Worm (Caenorhabditis elegans): ENCODE results near the gene Y94H6A.5.

Y94H6A.5 gene

ce11 chrIV:2740035-2740434 is 36.3 kb upstream of the Y94H6A.5 start:
- TF ChIP-seq M03D4.4 (tag; optimal IDR thresholded peaks at IDR 0.05) (peak; percentile 29), sptf-1 (tag; optimal IDR thresholded peaks at IDR 0.05) (peak; percentile 27), drap-1 (GFP tag; optimal IDR thresholded peaks at IDR 0.05) (peak; percentile 1)

ce11 chrIV:2738466-2738865 is 34.7 kb upstream of the Y94H6A.5 start:
- no peak for TF ChIP-seq M03D4.4 (tag; optimal IDR thresholded peaks at IDR 0.05)
- no peak for TF ChIP-seq ces-1 (GFP tag; optimal IDR thresholded peaks at IDR 0.05)
- TF ChIP-seq nhr-76 (tag; optimal IDR thresholded peaks at IDR 0.05), result no peak
- no peak for TF ChIP-seq mab-5 (tag; optimal IDR thresholded peaks at IDR 0.05)
- TF ChIP-seq snpc-4 (tag; optimal IDR thresholded peaks at IDR 0.05), result no peak
- TF ChIP-seq lin-32 (GFP tag; optimal IDR thresholded peaks at IDR 0.05), result no peak
- no peak for TF ChIP-seq nhr-28 (tag; optimal IDR thresholded peaks at IDR 0.05)
- no peak for TF ChIP-seq unc-120 (tag; optimal IDR thresholded peaks at IDR 0.05; ENCODE audit: poor library complexity, severe bottlenecking)
- TF ChIP-seq ham-2 (GFP tag; optimal IDR thresholded peaks at IDR 0.05), result no peak
- no peak for TF ChIP-seq tbx-8 (GFP tag; optimal IDR thresholded peaks at IDR 0.05)
- TF ChIP-seq bed-3 (GFP tag; optimal IDR thresholded peaks at IDR 0.05), result no peak
- no peak for TF ChIP-seq sem-2 (GFP tag; optimal IDR thresholded peaks at IDR 0.05)
- no peak for TF ChIP-seq sptf-1 (tag; optimal IDR thresholded peaks at IDR 0.05)

- no peak for TF ChIP-seq ceh-43 (GFP tag; optimal IDR thresholded peaks at IDR 0.05)
- no peak for TF ChIP-seq nhr-76 (tag; optimal IDR thresholded peaks at IDR 0.05)
Measured at ce11 chrIV:2736575-2736974, 32.8 kb upstream of the Y94H6A.5 start.

- TF ChIP-seq nhr-28 (tag; optimal IDR thresholded peaks at IDR 0.05) (no peak), nhr-237 (tag; optimal IDR thresholded peaks at IDR 0.05) (no peak), mab-5 (tag; optimal IDR thresholded peaks at IDR 0.05) (no peak), unc-62 (GFP tag; optimal IDR thresholded peaks at IDR 0.05) (no peak), zip-8 (tag; optimal IDR thresholded peaks at IDR 0.05) (no peak), blmp-1 (tag; optimal IDR thresholded peaks at IDR 0.05) (no peak), bed-3 (GFP tag; optimal IDR thresholded peaks at IDR 0.05) (no peak), ceh-39 (tag; optimal IDR thresholded peaks at IDR 0.05) (no peak), ces-1 (GFP tag; optimal IDR thresholded peaks at IDR 0.05) (no peak), cnd-1 (tag; optimal IDR thresholded peaks at IDR 0.05) (no peak)
Measured at ce11 chrIV:2734675-2735074, 30.9 kb upstream of the Y94H6A.5 start.

- no peak for TF ChIP-seq M03D4.4 (tag; optimal IDR thresholded peaks at IDR 0.05)
- TF ChIP-seq sptf-1 (tag; optimal IDR thresholded peaks at IDR 0.05), result no peak
- no peak for TF ChIP-seq lin-32 (GFP tag; optimal IDR thresholded peaks at IDR 0.05)
Measured at ce11 chrIV:2729957-2730356, 26.2 kb upstream of the Y94H6A.5 start, which contains the start of gene Y94H6A.2. Gene Y94H6A.2, plus strand, starts transcription at chrIV:2730292.

ce11 chrIV:2725784-2726183 is 22.0 kb upstream of the Y94H6A.5 start, which contains the start of gene ubxn-2:
Gene ubxn-2, minus strand, starts transcription at chrIV:2725819.
- TF ChIP-seq nhr-28 (tag; optimal IDR thresholded peaks at IDR 0.05) (no peak), unc-120 (tag; optimal IDR thresholded peaks at IDR 0.05; ENCODE audit: poor library complexity, severe bottlenecking) (no peak), nhr-12 (tag; optimal IDR thresholded peaks at IDR 0.05) (no peak), M03D4.4 (tag; optimal IDR thresholded peaks at IDR 0.05) (peak; percentile 45), ceh-43 (GFP tag; optimal IDR thresholded peaks at IDR 0.05) (no peak), cnd-1 (tag; optimal IDR thresholded peaks at IDR 0.05) (no peak), flh-1 (GFP tag; optimal IDR thresholded peaks at IDR 0.05) (no peak), lin-13 (tag; optimal IDR thresholded peaks at IDR 0.05) (peak; percentile 73), ces-1 (GFP tag; optimal IDR thresholded peaks at IDR 0.05) (no peak), mep-1 (tag; optimal IDR thresholded peaks at IDR 0.05) (peak; percentile 60), ham-2 (GFP tag; optimal IDR thresholded peaks at IDR 0.05) (no peak), nhr-237 (tag; optimal IDR thresholded peaks at IDR 0.05) (peak; percentile 30), elt-1 (tag; optimal IDR thresholded peaks at IDR 0.05; ENCODE audit: borderline replicate concordance, insufficient read depth) (no peak), hlh-1 (tag; optimal IDR thresholded peaks at IDR 0.05) (peak; percentile 13), pha-4 (tag; optimal IDR thresholded peaks at IDR 0.05) (peak; percentile 57), ceh-39 (tag; optimal IDR thresholded peaks at IDR 0.05) (peak; percentile 22), sptf-1 (tag; optimal IDR thresholded peaks at IDR 0.05) (peak; percentile 56), zip-8 (tag; optimal IDR thresholded peaks at IDR 0.05) (no peak), tbx-8 (GFP tag; optimal IDR thresholded peaks at IDR 0.05) (peak; percentile 24), lin-32 (GFP tag; optimal IDR thresholded peaks at IDR 0.05) (no peak), mls-2 (tag; optimal IDR thresholded peaks at IDR 0.05) (no peak), lsy-2 (tag; optimal IDR thresholded peaks at IDR 0.05) (peak; percentile 75), ceh-83 (GFP tag; optimal IDR thresholded peaks at IDR 0.05) (no peak)
